Worm (Caenorhabditis elegans) whole organism, L1 larva: ENCODE data around the gene chk-1.
A peak's percentile ranks its signal among the peaks of the same experiment; 100 is the strongest.

Experiments
- C34B4.2 ChIP-seq: sonication (generic microtip); optimal IDR thresholded peaks from 2 replicates; lab custom pipeline; 2017; ENCODE audit warnings: mild to moderate bottlenecking, missing genetic modification characterization, missing compliant biosample characterization
- F16B12.6 ChIP-seq: fragments of 150-350 bp; optimal IDR thresholded peaks from 2 replicates; lab custom pipeline; 2014; ENCODE audit warnings: missing biosample characterization, missing genetic modification characterization
- aha-1 ChIP-seq: fragments of 150-350 bp; optimal IDR thresholded peaks from 2 replicates; lab custom pipeline; 2014; ENCODE audit warnings: missing biosample characterization, missing genetic modification characterization
- alr-1 ChIP-seq: fragments of 200-800 bp; sonication (Bioruptor generic); optimal IDR thresholded peaks from 2 replicates; lab custom pipeline; 2018; ENCODE audit warnings: borderline replicate concordance, mild to moderate bottlenecking, missing genetic modification characterization, missing compliant biosample characterization
- aly-2 ChIP-seq: fragments of 150-350 bp; optimal IDR thresholded peaks from 2 replicates; lab custom pipeline; 2014; ENCODE audit warnings: missing biosample characterization, missing genetic modification characterization
- ama-1 ChIP-seq: fragments of 150-350 bp; optimal IDR thresholded peaks from 2 replicates; lab custom pipeline; 2014
- ceh-8 ChIP-seq: fragments of 200-800 bp; sonication (Bioruptor generic); optimal IDR thresholded peaks from 2 replicates; lab custom pipeline; 2018; ENCODE audit warnings: mild to moderate bottlenecking, missing genetic modification characterization, moderate library complexity, missing compliant biosample characterization
- ceh-90 ChIP-seq: sonication (generic microtip); optimal IDR thresholded peaks from 2 replicates; lab custom pipeline; 2016; ENCODE audit warnings: missing genetic modification characterization, missing compliant biosample characterization
- ces-1 ChIP-seq: fragments of 150-350 bp; optimal IDR thresholded peaks from 2 replicates; lab custom pipeline; 2014; ENCODE audit warnings: missing biosample characterization, missing genetic modification reagents, missing genetic modification characterization
- dpl-1 ChIP-seq, 3 experiments: fragments of 150-350 bp in 2 of 3; sonication (generic microtip) in 1 of 3; optimal IDR thresholded peaks; 2 replicates each; lab custom pipeline; 2014 to 2017; ENCODE audit warnings: missing biosample characterization in 3 of 3, missing genetic modification characterization in 3 of 3, missing genetic modification reagents in 3 of 3
- dsc-1 ChIP-seq: sonication (generic microtip); optimal IDR thresholded peaks from 2 replicates; lab custom pipeline; 2016; ENCODE audit warnings: mild to moderate bottlenecking, missing genetic modification characterization, missing compliant biosample characterization
- efl-1 ChIP-seq, 4 experiments: fragments of 150-350 bp; optimal IDR thresholded peaks in 3 of 4; peaks in 1 of 4; 1 replicate in 1 of 4; 2 replicates in 3 of 4; lab custom pipeline; 2014; ENCODE audit warnings: missing biosample characterization in 2 of 4, missing genetic modification characterization in 2 of 4, missing genetic modification reagents in 2 of 4
- elt-2 ChIP-seq: sonication (generic microtip); optimal IDR thresholded peaks from 2 replicates; lab custom pipeline; 2016; ENCODE audit warnings: missing genetic modification characterization, mild to moderate bottlenecking, inconsistent platforms, missing compliant biosample characterization, missing genetic modification reagents
- fkh-10 ChIP-seq: sonication (generic microtip); optimal IDR thresholded peaks from 2 replicates; lab custom pipeline; 2017; ENCODE audit warnings: missing biosample characterization, missing genetic modification reagents, missing genetic modification characterization
- irx-1 ChIP-seq: sonication (generic microtip); optimal IDR thresholded peaks from 2 replicates; lab custom pipeline; 2016; ENCODE audit warnings: missing genetic modification characterization, missing compliant biosample characterization
- jun-1 ChIP-seq: fragments of 150-350 bp; optimal IDR thresholded peaks from 2 replicates; lab custom pipeline; 2014; ENCODE audit warnings: missing biosample characterization, missing genetic modification reagents, missing genetic modification characterization
- lin-35 ChIP-seq, 2 experiments: fragments of 150-350 bp; optimal IDR thresholded peaks; 2 replicates each; lab custom pipeline; 2014; ENCODE audit warnings: missing biosample characterization in 2 of 2, missing genetic modification characterization in 2 of 2, missing genetic modification reagents in 2 of 2
- lin-39 ChIP-seq: fragments of 150-350 bp; optimal IDR thresholded peaks from 2 replicates; lab custom pipeline; 2014; ENCODE audit warnings: missing biosample characterization, missing genetic modification reagents, missing genetic modification characterization
- lir-3 ChIP-seq: sonication (generic microtip); optimal IDR thresholded peaks from 2 replicates; lab custom pipeline; 2016; ENCODE audit warnings: mild to moderate bottlenecking, missing genetic modification characterization, moderate library complexity, missing compliant biosample characterization; ENCODE audit not compliant: poor library complexity
- lsy-2 ChIP-seq, 2 experiments: fragments of 150-350 bp; optimal IDR thresholded peaks; 2 replicates each; lab custom pipeline; 2014; ENCODE audit warnings: missing biosample characterization in 2 of 2, missing genetic modification characterization in 2 of 2
- mdl-1 ChIP-seq, 2 experiments: fragments of 150-350 bp; optimal IDR thresholded peaks; 2 replicates each; lab custom pipeline; 2014 to 2017; ENCODE audit warnings: missing biosample characterization in 2 of 2, missing genetic modification characterization in 2 of 2, inconsistent platforms in 1 of 2
- mep-1 ChIP-seq: fragments of 150-350 bp; optimal IDR thresholded peaks from 2 replicates; lab custom pipeline; 2014; ENCODE audit warnings: missing biosample characterization, missing genetic modification characterization
- nhr-11 ChIP-seq: fragments of 150-350 bp; optimal IDR thresholded peaks from 2 replicates; lab custom pipeline; 2014; ENCODE audit warnings: missing biosample characterization, missing genetic modification characterization
- nhr-20 ChIP-seq: sonication (generic microtip); optimal IDR thresholded peaks from 2 replicates; lab custom pipeline; 2016; ENCODE audit warnings: mild to moderate bottlenecking, missing genetic modification characterization, missing compliant biosample characterization
- nhr-237 ChIP-seq: fragments of 150-350 bp; optimal IDR thresholded peaks from 2 replicates; lab custom pipeline; 2014; ENCODE audit warnings: missing biosample characterization, missing genetic modification characterization
- nhr-28 ChIP-seq: fragments of 150-350 bp; optimal IDR thresholded peaks from 2 replicates; lab custom pipeline; 2014; ENCODE audit warnings: missing biosample characterization, missing genetic modification characterization
- nhr-47 ChIP-seq: sonication (generic microtip); optimal IDR thresholded peaks from 2 replicates; lab custom pipeline; 2016; ENCODE audit warnings: mild to moderate bottlenecking, missing genetic modification characterization, moderate library complexity, missing compliant biosample characterization
- nhr-76 ChIP-seq: sonication (generic microtip); optimal IDR thresholded peaks from 2 replicates; lab custom pipeline; 2017; ENCODE audit warnings: missing biosample characterization, missing genetic modification characterization
- nhr-77 ChIP-seq: fragments of 150-350 bp; optimal IDR thresholded peaks from 2 replicates; lab custom pipeline; 2014; ENCODE audit warnings: missing biosample characterization, missing genetic modification characterization
- nhr-85 ChIP-seq: sonication (generic microtip); peaks from one replicate; lab custom pipeline; 2016; ENCODE audit warnings: missing genetic modification characterization, inconsistent platforms, missing compliant biosample characterization
- skn-1 ChIP-seq: fragments of 150-350 bp; optimal IDR thresholded peaks from 2 replicates; lab custom pipeline; 2014; ENCODE audit warnings: missing biosample characterization, missing genetic modification characterization
- snu-23 ChIP-seq: sonication (generic microtip); optimal IDR thresholded peaks from 2 replicates; lab custom pipeline; 2016; ENCODE audit warnings: missing genetic modification characterization, missing compliant biosample characterization
- swsn-7 ChIP-seq: sonication (generic microtip); optimal IDR thresholded peaks from 2 replicates; lab custom pipeline; 2016; ENCODE audit warnings: missing genetic modification characterization, missing compliant biosample characterization
- tbx-2 ChIP-seq: sonication (generic microtip); optimal IDR thresholded peaks from 2 replicates; lab custom pipeline; 2016; ENCODE audit warnings: missing genetic modification characterization, missing compliant biosample characterization
- unc-86 ChIP-seq: sonication (generic microtip); optimal IDR thresholded peaks from 2 replicates; lab custom pipeline; 2016; ENCODE audit warnings: missing genetic modification characterization, missing compliant biosample characterization
- unc-98 ChIP-seq: fragments of 200-800 bp; sonication (Bioruptor generic); IDR thresholded peaks from 2 replicates; pipeline ENCODE4 v1.3.6; 2022; ENCODE audit warnings: missing genetic modification characterization, missing compliant biosample characterization
- vab-15 ChIP-seq: sonication (generic microtip); optimal IDR thresholded peaks from 2 replicates; lab custom pipeline; 2017; ENCODE audit warnings: missing genotype, mild to moderate bottlenecking, missing genetic modification characterization, missing compliant biosample characterization
- xbp-1 ChIP-seq: sonication (generic microtip); optimal IDR thresholded peaks from 2 replicates; lab custom pipeline; 2016; ENCODE audit warnings: missing genetic modification characterization, missing compliant biosample characterization
- zag-1 ChIP-seq: fragments of 150-350 bp; optimal IDR thresholded peaks from 2 replicates; lab custom pipeline; 2014; ENCODE audit warnings: missing biosample characterization, missing genetic modification characterization
- ztf-4 ChIP-seq: fragments of 150-350 bp; optimal IDR thresholded peaks from 2 replicates; lab custom pipeline; 2014; ENCODE audit warnings: missing biosample characterization, missing genetic modification characterization

Gene chk-1

DNA sequence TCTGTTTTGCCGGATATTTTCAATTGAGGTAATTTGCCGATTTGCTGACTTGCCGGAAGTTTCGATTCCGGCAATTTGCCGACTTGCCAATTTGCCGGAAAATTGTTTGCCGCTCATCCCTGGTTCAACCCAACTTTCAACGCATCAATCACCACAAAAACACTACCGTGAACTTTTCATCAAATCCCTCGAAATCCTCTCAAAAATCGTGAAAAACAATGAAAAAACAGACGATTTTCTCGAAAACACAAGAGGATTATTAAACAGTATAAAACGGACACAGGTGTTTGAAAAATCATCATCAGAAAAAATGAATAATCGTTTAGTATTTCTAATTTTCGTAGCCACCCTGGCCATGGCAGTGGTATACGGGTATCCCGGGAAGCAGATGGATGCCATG lies 7.6 kb upstream of the chk-1 start, which contains the start of gene Y39H10A.1:
Y39H10A.1 (plus strand) TSS at position 301 of the 400 bp plus-strand sequence.
- TF ChIP-seq ztf-4 (tag; lab: Kevin White, UChicago) (no peak), jun-1 (tag; lab: Kevin White, UChicago) (no peak)

- TF ChIP-seq lir-3 (tag; lab: Kevin White, UChicago) (no peak), zag-1 (no peak), C34B4.2 (tag; lab: Kevin White, UChicago) (no peak), nhr-20 (tag; lab: Kevin White, UChicago) (no peak), ama-1 (lab: Kevin White, UChicago) (no peak), dsc-1 (tag; lab: Kevin White, UChicago) (no peak), nhr-237 (no peak), nhr-85 (no peak), tbx-2 (tag; lab: Kevin White, UChicago) (no peak), ceh-90 (tag; lab: Kevin White, UChicago) (no peak), ces-1 (GFP tag; lab: Kevin White, UChicago) (no peak)
Observed at ce11 chrV:3761829-3762228, 2.6 kb upstream of the chk-1 start.

ce11 chrV:3760839-3761238 lies 1.6 kb upstream of the chk-1 start, which contains the start of gene oac-55:
Gene oac-55 (plus strand): TSS chrV:3761139.
- no peak for TF ChIP-seq lin-39 (tag; lab: Kevin White, UChicago)
- TF ChIP-seq skn-1, result no peak
- no peak for TF ChIP-seq dpl-1 (GFP tag; optimal IDR thresholded peaks at IDR 0.05; lab: Kevin White, UChicago)
- TF ChIP-seq F16B12.6 (tag; lab: Kevin White, UChicago), result no peak
- no peak for TF ChIP-seq unc-98 (GFP tag; lab: Robert Waterston, UW)
- no peak for TF ChIP-seq lsy-2 (tag; optimal IDR thresholded peaks at IDR 0.05; lab: Kevin White, UChicago)
- no peak for TF ChIP-seq aly-2 (tag; lab: Kevin White, UChicago)
- no peak for TF ChIP-seq aha-1 (tag; lab: Kevin White, UChicago)
- TF ChIP-seq fkh-10, result no peak
- TF ChIP-seq, all 84 proteins: peak for 0

ce11 chrV:3756887-3757286 lies 2.4 kb downstream of the chk-1 start, which contains the start of gene gid-7:
Gene gid-7 (minus strand): TSS chrV:3757074.
- TF ChIP-seq dsc-1 (tag; lab: Kevin White, UChicago), result peak; percentile 28
- peak; percentile 66 for TF ChIP-seq nhr-85
- TF ChIP-seq aha-1 (tag; lab: Kevin White, UChicago), result no peak
- no peak for TF ChIP-seq nhr-77 (tag; lab: Kevin White, UChicago)
- TF ChIP-seq mdl-1 (tag; optimal IDR thresholded peaks at IDR 0.05; lab: Kevin White, UChicago), result peak in 1 of 2 experiments; percentile 39
- TF ChIP-seq nhr-20 (tag; lab: Kevin White, UChicago), result peak; percentile 59
- TF ChIP-seq lin-35 (GFP tag; optimal IDR thresholded peaks at IDR 0.05; lab: Kevin White, UChicago), result peak; percentile 56 to 61
- no peak for TF ChIP-seq nhr-76 (tag; lab: Kevin White, UChicago)
- no peak for TF ChIP-seq jun-1 (tag; lab: Kevin White, UChicago)
- peak; percentile 67 for TF ChIP-seq snu-23 (GFP tag; lab: Kevin White, UChicago)
- TF ChIP-seq dpl-1 (GFP tag; optimal IDR thresholded peaks at IDR 0.05; lab: Kevin White, UChicago), result peak; percentile 28 to 61 (median 60)
- TF ChIP-seq tbx-2 (tag; lab: Kevin White, UChicago), result peak; percentile 39
- no peak for TF ChIP-seq nhr-237
- TF ChIP-seq alr-1, result no peak
- peak; percentile 75 to 79 for TF ChIP-seq efl-1 (optimal IDR thresholded peaks at IDR 0.05; lab: Kevin White, UChicago)
- TF ChIP-seq efl-1 (GFP tag; optimal IDR thresholded peaks at IDR 0.05 in 1 of 2; lab: Kevin White, UChicago), result peak; percentile 67 to 96
- TF ChIP-seq xbp-1 (tag; lab: Kevin White, UChicago), result peak; percentile 35
- TF ChIP-seq irx-1 (tag; lab: Kevin White, UChicago), result peak; percentile 8
- TF ChIP-seq skn-1, result peak; percentile 17
- peak; percentile 36 to 45 for TF ChIP-seq lsy-2 (tag; optimal IDR thresholded peaks at IDR 0.05; lab: Kevin White, UChicago)
- no peak for TF ChIP-seq elt-2 (tag; lab: Kevin White, UChicago)
- peak; percentile 4 for TF ChIP-seq nhr-11 (tag; lab: Kevin White, UChicago)
- peak; percentile 54 for TF ChIP-seq swsn-7 (tag; lab: Kevin White, UChicago)
- TF ChIP-seq nhr-47 (tag; lab: Kevin White, UChicago), result peak; percentile 40
- TF ChIP-seq ceh-8 (GFP tag; lab: Kevin White, UChicago), result no peak
- no peak for TF ChIP-seq ceh-90 (tag; lab: Kevin White, UChicago)
- no peak for TF ChIP-seq vab-15
- TF ChIP-seq ama-1 (lab: Kevin White, UChicago), result no peak
- TF ChIP-seq nhr-28 (tag; lab: Kevin White, UChicago), result no peak
- peak; percentile 33 for TF ChIP-seq unc-86 (tag; lab: Kevin White, UChicago)
- TF ChIP-seq mep-1 (tag; lab: Kevin White, UChicago), result peak; percentile 66
